Fruit fly (Drosophila melanogaster): ENCODE results near the gene Pex12.
A peak's percentile ranks its signal among the peaks of the same experiment; 100 is the strongest.

Gene Pex12

dm6 chr2L:850727-851257 is 35.0 kb downstream of the Pex12 start, which contains the start of gene drongo (continued):
- peak; percentile 95 for TF ChIP-seq nerfin-1 (tag; optimal IDR thresholded peaks at IDR 0.05)
- no peak for TF ChIP-seq Abd-B (GFP tag; optimal IDR thresholded peaks at IDR 0.05)
- no peak for TF ChIP-seq zen (tag; optimal IDR thresholded peaks at IDR 0.05)
- peak; percentile 75 for TF ChIP-seq CG15514 (GFP tag; optimal IDR thresholded peaks at IDR 0.05)
- TF ChIP-seq ken (GFP tag; IDR thresholded peaks at IDR 0.05): peak; percentile 59; the same call in 1 of the 3 replicates
- peak; percentile 31; the same call in 2 of the 3 replicates for TF ChIP-seq CG34224 (GFP tag; IDR thresholded peaks at IDR 0.05; ENCODE audit: partially characterized antibody)
- TF ChIP-seq CG3847 (GFP tag; IDR thresholded peaks at IDR 0.05): peak; percentile 33; the same call in 1 of the 2 replicates
- TF ChIP-seq pum (GFP tag; optimal IDR thresholded peaks at IDR 0.05): no peak
- peak; percentile 37 for TF ChIP-seq phol (tag; optimal IDR thresholded peaks at IDR 0.05)
- TF ChIP-seq CG11398 (GFP tag; optimal IDR thresholded peaks at IDR 0.05): peak; percentile 12
- peak; percentile 33 for TF ChIP-seq gcm (GFP tag; optimal IDR thresholded peaks at IDR 0.05)
- TF ChIP-seq abd-A (tag; optimal IDR thresholded peaks at IDR 0.05): peak; percentile 50
- no peak for TF ChIP-seq twi (tag; optimal IDR thresholded peaks at IDR 0.05)
- TF ChIP-seq sug (tag; optimal IDR thresholded peaks at IDR 0.05): peak; percentile 57
- peak; percentile 9 for TF ChIP-seq ftz-f1 (GFP tag; optimal IDR thresholded peaks at IDR 0.05)
- TF ChIP-seq CG30020 (tag; optimal IDR thresholded peaks at IDR 0.05): peak; percentile 44
- peak; percentile 34; the same call in 1 of the 2 replicates for TF ChIP-seq Atf6 (GFP tag; IDR thresholded peaks at IDR 0.05)
- TF ChIP-seq bbx (GFP tag; IDR thresholded peaks at IDR 0.05; ENCODE audit: partially characterized antibody): peak; percentile 65
- TF ChIP-seq CG17912 (GFP tag; optimal IDR thresholded peaks at IDR 0.05): peak; percentile 70
- TF ChIP-seq NFAT (GFP tag; IDR thresholded peaks at IDR 0.05): peak; percentile 47; the same call in 1 of the 2 replicates
- no peak for TF ChIP-seq Doc3 (GFP tag; IDR thresholded peaks at IDR 0.05; ENCODE audit: partially characterized antibody)
- peak; percentile 71 for TF ChIP-seq lab (GFP tag; optimal IDR thresholded peaks at IDR 0.05)
- peak; percentile 9 for TF ChIP-seq CG18262 (tag; optimal IDR thresholded peaks at IDR 0.05)
- peak; percentile 47; the same call in 1 of the 2 replicates for TF ChIP-seq CG16779 (GFP tag; IDR thresholded peaks at IDR 0.05)
- peak; percentile 14 for TF ChIP-seq CG18619 (GFP tag; optimal IDR thresholded peaks at IDR 0.05)
- no peak for TF ChIP-seq Mad (GFP tag; optimal IDR thresholded peaks at IDR 0.05)
- no peak for TF ChIP-seq CG15011 (GFP tag; optimal IDR thresholded peaks at IDR 0.05)
- TF ChIP-seq CG16863 (GFP tag; optimal IDR thresholded peaks at IDR 0.05): no peak
- peak; percentile 50; the same call in 1 of the 2 replicates for TF ChIP-seq tna (GFP tag; IDR thresholded peaks at IDR 0.05; ENCODE audit: partially characterized antibody)
- TF ChIP-seq Eip74EF (GFP tag; optimal IDR thresholded peaks at IDR 0.05): peak in 1 of 2 experiments; percentile 10
- peak; percentile 37 for TF ChIP-seq MBD-R2 (GFP tag; IDR thresholded peaks at IDR 0.05)
- no peak for TF ChIP-seq dan (GFP tag; IDR thresholded peaks at IDR 0.05)
- TF ChIP-seq Hr78 (GFP tag; optimal IDR thresholded peaks at IDR 0.05): peak in 1 of 2 experiments; percentile 46
- 0 out of 2 replicates have a peak, but pooled peaks have one; percentile 10 for TF ChIP-seq CG43689 (GFP tag; IDR thresholded peaks at IDR 0.05)
- no peak for TF ChIP-seq Trl (optimal IDR thresholded peaks at IDR 0.05)
- TF ChIP-seq Trl (GFP tag; optimal IDR thresholded peaks at IDR 0.05): peak; percentile 53
- no peak for TF ChIP-seq CG4854 (GFP tag; optimal IDR thresholded peaks at IDR 0.05)
- peak; percentile 61 for TF ChIP-seq CG12391 (tag; optimal IDR thresholded peaks at IDR 0.05)
- peak; percentile 58 for TF ChIP-seq CG17186 (GFP tag; optimal IDR thresholded peaks at IDR 0.05)
- TF ChIP-seq Dfd (GFP tag; optimal IDR thresholded peaks at IDR 0.05): no peak
- peak; percentile 90 for TF ChIP-seq Med (GFP tag)
- TF ChIP-seq knrl (GFP tag; IDR thresholded peaks at IDR 0.05; ENCODE audit: partially characterized antibody): peak; percentile 32; the same call in 1 of the 3 replicates
- 0 out of 2 replicates have a peak, but pooled peaks have one; percentile 6 for TF ChIP-seq CG1024 (GFP tag; IDR thresholded peaks at IDR 0.05)
- TF ChIP-seq CG6689 (GFP tag; IDR thresholded peaks at IDR 0.05): no peak
- peak; percentile 18 for TF ChIP-seq Dip3 (GFP tag; optimal IDR thresholded peaks at IDR 0.05)
- TF ChIP-seq Dip2 (GFP tag; IDR thresholded peaks at IDR 0.05): no peak
- peak; percentile 92 for TF ChIP-seq CG12659 (GFP tag; optimal IDR thresholded peaks at IDR 0.05)
- no peak for TF ChIP-seq ssp (GFP tag; IDR thresholded peaks at IDR 0.05)
- peak; percentile 17 for TF ChIP-seq CG8089 (GFP tag; optimal IDR thresholded peaks at IDR 0.05)
